Fruit fly (Drosophila melanogaster) Kc167 (cell line): ENCODE measurements around the gene CG16863.

Experiments
- h ChIP-seq: fragments of >200 bp; optimal IDR thresholded peaks from 3 replicates; lab custom pipeline; 2018; ENCODE audit warnings: missing external identifiers
- psq ChIP-seq: fragments of >200 bp; optimal IDR thresholded peaks from 2 replicates; lab custom pipeline; 2017; ENCODE audit warnings: missing external identifiers
- ttk ChIP-seq: sonication (Bioruptor generic); optimal IDR thresholded peaks from 2 replicates; lab custom pipeline; 2017; ENCODE audit warnings: missing external identifiers

- no peak for TF ChIP-seq psq (lab: Kevin White, UChicago)
- no peak for TF ChIP-seq h (lab: Kevin White, UChicago)
- no peak for TF ChIP-seq ttk (lab: Kevin White, UChicago)
Measured at dm6 chr2L:13778648-13779047, 12.1 kb upstream of the CG16863 start.
